Fruit fly (Drosophila melanogaster) whole organism, prepupa: ENCODE data around the gene CG14013.

Experiments
- Blimp-1 ChIP-seq: fragments of 200-800 bp; sonication (Bioruptor generic); optimal IDR thresholded peaks from 3 replicates; lab custom pipeline; 2017; ENCODE audit warnings: missing biosample characterization, missing genetic modification characterization, mild to moderate bottlenecking, moderate library complexity, missing genetic modification reagents
- CG10631 ChIP-seq: fragments of 200-800 bp; sonication (Bioruptor generic); optimal IDR thresholded peaks from 2 replicates; lab custom pipeline; 2016; ENCODE audit warnings: missing biosample characterization, missing genetic modification characterization
- CG10669 ChIP-seq: fragments of 200-800 bp; sonication (Bioruptor generic); optimal IDR thresholded peaks from 3 replicates; lab custom pipeline; 2018; ENCODE audit warnings: missing biosample characterization, mild to moderate bottlenecking, missing genetic modification characterization, moderate library complexity
- CG11294 ChIP-seq: fragments of 200-800 bp; sonication (Bioruptor generic); IDR thresholded peaks from 2 replicates; pipeline ENCODE4 v1.3.6; 2022; ENCODE audit warnings: missing biosample characterization, missing genetic modification characterization
- CG11902 ChIP-seq: fragments of 200-800 bp; sonication (Bioruptor generic); optimal IDR thresholded peaks from 3 replicates; lab custom pipeline; 2016; ENCODE audit warnings: missing biosample characterization, missing genetic modification characterization
- CG15336 ChIP-seq: fragments of 200-800 bp; sonication (Bioruptor generic); IDR thresholded peaks from 2 replicates; pipeline ENCODE4 v1.3.6; 2022; ENCODE audit warnings: missing biosample characterization, missing genetic modification characterization
- CG1621 ChIP-seq: fragments of 200-800 bp; sonication (Bioruptor generic); optimal IDR thresholded peaks from 3 replicates; lab custom pipeline; 2018; ENCODE audit warnings: missing biosample characterization, mild to moderate bottlenecking, missing genetic modification characterization
- CG16779 ChIP-seq: fragments of 200-800 bp; sonication (Bioruptor generic); optimal IDR thresholded peaks from 3 replicates; lab custom pipeline; 2017; ENCODE audit warnings: missing biosample characterization, mild to moderate bottlenecking, missing genetic modification characterization
- CG3032 ChIP-seq: fragments of 200-800 bp; optimal IDR thresholded peaks from 2 replicates; lab custom pipeline; 2019; ENCODE audit warnings: missing biosample characterization, mild to moderate bottlenecking, missing genetic modification characterization, moderate library complexity
- CG31627 ChIP-seq: fragments of 200-800 bp; sonication (Bioruptor generic); optimal IDR thresholded peaks from 3 replicates; lab custom pipeline; 2016; ENCODE audit warnings: missing biosample characterization, missing genetic modification characterization
- CG32006 ChIP-seq: fragments of 200-800 bp; sonication (Bioruptor generic); optimal IDR thresholded peaks from 3 replicates; lab custom pipeline; 2017; ENCODE audit warnings: missing biosample characterization, mild to moderate bottlenecking, missing genetic modification characterization
- CG34406 ChIP-seq: fragments of 200-800 bp; sonication (Bioruptor generic); optimal IDR thresholded peaks from 3 replicates; lab custom pipeline; 2016; ENCODE audit warnings: missing biosample characterization, missing genetic modification characterization
- CG3919 ChIP-seq: fragments of 200-800 bp; sonication (Bioruptor generic); optimal IDR thresholded peaks from 3 replicates; lab custom pipeline; 2016; ENCODE audit warnings: missing biosample characterization, missing genetic modification characterization
- CG4318 ChIP-seq: fragments of 200-800 bp; sonication (Bioruptor generic); optimal IDR thresholded peaks from 3 replicates; lab custom pipeline; 2017; ENCODE audit warnings: missing biosample characterization, mild to moderate bottlenecking, missing genetic modification characterization
- CG6276 ChIP-seq: fragments of 200-800 bp; sonication (Bioruptor generic); optimal IDR thresholded peaks from 2 replicates; lab custom pipeline; 2017; ENCODE audit warnings: missing biosample characterization, mild to moderate bottlenecking, missing genetic modification characterization
- CG6792 ChIP-seq: fragments of 200-800 bp; sonication (Bioruptor generic); optimal IDR thresholded peaks from 3 replicates; lab custom pipeline; 2016; ENCODE audit warnings: missing biosample characterization, missing genetic modification characterization
- CG6808 ChIP-seq: fragments of 200-800 bp; sonication (Bioruptor generic); optimal IDR thresholded peaks from 3 replicates; lab custom pipeline; 2017; ENCODE audit warnings: missing biosample characterization, missing genetic modification characterization, mild to moderate bottlenecking, moderate library complexity, missing genetic modification reagents
- CG8119 ChIP-seq: fragments of 200-800 bp; sonication (Bioruptor generic); IDR thresholded peaks from 3 replicates; pipeline ENCODE4 v1.3.6; 2022; ENCODE audit warnings: missing biosample characterization, missing genetic modification characterization
- CG8319 ChIP-seq: fragments of 200-800 bp; sonication (Bioruptor generic); optimal IDR thresholded peaks from 3 replicates; lab custom pipeline; 2016; ENCODE audit warnings: missing biosample characterization, missing genetic modification characterization
- CG8632 ChIP-seq: fragments of 200-800 bp; sonication (Bioruptor generic); optimal IDR thresholded peaks from 3 replicates; lab custom pipeline; 2016; ENCODE audit warnings: missing biosample characterization, missing genetic modification characterization
- Eip75B ChIP-seq: fragments of 200-800 bp; sonication (Bioruptor generic); optimal IDR thresholded peaks from 3 replicates; lab custom pipeline; 2016; ENCODE audit warnings: missing biosample characterization, missing genetic modification characterization
- Eip78C ChIP-seq: fragments of 200-800 bp; sonication (Bioruptor generic); peaks from one replicate; lab custom pipeline; 2016; ENCODE audit warnings: missing biosample characterization, missing genetic modification characterization
- Ets96B ChIP-seq: fragments of 200-800 bp; optimal IDR thresholded peaks from 2 replicates; lab custom pipeline; 2019; ENCODE audit warnings: missing biosample characterization, mild to moderate bottlenecking, missing genetic modification characterization, moderate library complexity
- Gug ChIP-seq: fragments of 200-800 bp; sonication (Bioruptor generic); IDR thresholded peaks from 2 replicates; pipeline ENCODE4 v1.3.6; 2022; ENCODE audit warnings: missing biosample characterization, missing genetic modification characterization
- Hr38 ChIP-seq: sonication (Bioruptor generic); optimal IDR thresholded peaks from 2 replicates; lab custom pipeline; 2016; ENCODE audit warnings: missing biosample characterization, missing genetic modification characterization
- Hr39 ChIP-seq: fragments of 200-800 bp; sonication (Bioruptor generic); optimal IDR thresholded peaks from 2 replicates; lab custom pipeline; 2016; ENCODE audit warnings: missing biosample characterization, missing genetic modification characterization
- Hr4 ChIP-seq: fragments of 200-800 bp; sonication (Bioruptor generic); optimal IDR thresholded peaks from 3 replicates; lab custom pipeline; 2016; ENCODE audit warnings: missing biosample characterization, missing genetic modification characterization
- Lpt ChIP-seq: fragments of 200-800 bp; sonication (Bioruptor generic); optimal IDR thresholded peaks from 3 replicates; lab custom pipeline; 2016; ENCODE audit warnings: missing biosample characterization, missing genetic modification characterization
- Met ChIP-seq: fragments of 200-800 bp; sonication (Bioruptor generic); optimal IDR thresholded peaks from 3 replicates; lab custom pipeline; 2016; ENCODE audit warnings: missing biosample characterization, missing genetic modification characterization
- OdsH ChIP-seq: fragments of 200-800 bp; sonication (Bioruptor generic); optimal IDR thresholded peaks from 3 replicates; lab custom pipeline; 2016; ENCODE audit warnings: missing biosample characterization, missing genetic modification characterization
- Smox ChIP-seq: fragments of 200-800 bp; sonication (Bioruptor generic); optimal IDR thresholded peaks from 3 replicates; lab custom pipeline; 2016; ENCODE audit warnings: missing biosample characterization, missing genetic modification characterization
- Sox102F ChIP-seq: fragments of 200-800 bp; sonication (Bioruptor generic); optimal IDR thresholded peaks from 2 replicates; lab custom pipeline; 2016; ENCODE audit warnings: missing biosample characterization, mild to moderate bottlenecking, missing genetic modification characterization
- Sox14 ChIP-seq: fragments of 200-800 bp; sonication (Bioruptor generic); optimal IDR thresholded peaks from 3 replicates; lab custom pipeline; 2016; ENCODE audit warnings: missing biosample characterization, missing genetic modification characterization
- Sox15 ChIP-seq: fragments of 200-800 bp; sonication (Bioruptor generic); optimal IDR thresholded peaks from 3 replicates; lab custom pipeline; 2016; ENCODE audit warnings: missing biosample characterization, missing genetic modification characterization
- achi ChIP-seq: fragments of 200-800 bp; sonication (Bioruptor generic); optimal IDR thresholded peaks from 3 replicates; lab custom pipeline; 2016; ENCODE audit warnings: missing biosample characterization, missing genetic modification characterization
- acj6 ChIP-seq: fragments of 200-800 bp; sonication (Bioruptor generic); optimal IDR thresholded peaks from 3 replicates; lab custom pipeline; 2016; ENCODE audit warnings: missing biosample characterization, missing genetic modification characterization
- cyc ChIP-seq: fragments of 200-800 bp; sonication (Bioruptor generic); optimal IDR thresholded peaks from 3 replicates; lab custom pipeline; 2016; ENCODE audit warnings: missing biosample characterization, missing genetic modification characterization
- dac ChIP-seq: fragments of 200-800 bp; sonication (Bioruptor generic); optimal IDR thresholded peaks from 2 replicates; lab custom pipeline; 2017; ENCODE audit warnings: missing biosample characterization, mild to moderate bottlenecking, missing genetic modification characterization
- dsx ChIP-seq: fragments of 200-800 bp; optimal IDR thresholded peaks from 3 replicates; lab custom pipeline; 2019; ENCODE audit warnings: missing biosample characterization, mild to moderate bottlenecking, missing genetic modification characterization, moderate library complexity; ENCODE audit not compliant: poor library complexity, severe bottlenecking
- fd59A ChIP-seq: fragments of 200-800 bp; sonication (Bioruptor generic); optimal IDR thresholded peaks from 2 replicates; lab custom pipeline; 2017; ENCODE audit warnings: missing biosample characterization, mild to moderate bottlenecking, missing genetic modification characterization, missing genetic modification reagents
- fd85E ChIP-seq: fragments of 200-800 bp; sonication (Bioruptor generic); optimal IDR thresholded peaks from 3 replicates; lab custom pipeline; 2016; ENCODE audit warnings: missing biosample characterization, missing genetic modification characterization
- lz ChIP-seq: fragments of 200-800 bp; sonication (Bioruptor generic); optimal IDR thresholded peaks from 3 replicates; lab custom pipeline; 2016; ENCODE audit warnings: missing biosample characterization, missing genetic modification characterization
- net ChIP-seq: fragments of 200-800 bp; sonication (Bioruptor generic); optimal IDR thresholded peaks from 3 replicates; lab custom pipeline; 2016; ENCODE audit warnings: missing biosample characterization, missing genetic modification characterization
- pdm3 ChIP-seq: fragments of 200-800 bp; sonication (Bioruptor generic); optimal IDR thresholded peaks from 3 replicates; lab custom pipeline; 2016; ENCODE audit warnings: missing biosample characterization, missing genetic modification characterization
- salr ChIP-seq, 2 experiments: fragments of 200-800 bp; sonication (Bioruptor generic); optimal IDR thresholded peaks; 3 replicates each; lab custom pipeline; 2016 to 2018; ENCODE audit warnings: missing biosample characterization in 2 of 2, missing genetic modification characterization in 2 of 2, mild to moderate bottlenecking in 1 of 2
- spab ChIP-seq: fragments of 200-800 bp; sonication (Bioruptor generic); optimal IDR thresholded peaks from 2 replicates; lab custom pipeline; 2017; ENCODE audit warnings: missing biosample characterization, mild to moderate bottlenecking, missing genetic modification characterization, missing genetic modification reagents
- svp ChIP-seq: fragments of 200-800 bp; sonication (Bioruptor generic); peaks from one replicate; lab custom pipeline; 2016; ENCODE audit warnings: missing biosample characterization, missing genetic modification characterization
- topi ChIP-seq: fragments of 200-800 bp; sonication (Bioruptor generic); optimal IDR thresholded peaks from 3 replicates; lab custom pipeline; 2016; ENCODE audit warnings: missing biosample characterization, missing genetic modification characterization
- vri ChIP-seq: fragments of 200-800 bp; sonication (Bioruptor generic); optimal IDR thresholded peaks from 3 replicates; lab custom pipeline; 2016; ENCODE audit warnings: missing biosample characterization, mild to moderate bottlenecking, missing genetic modification characterization

Gene CG14013

DNA sequence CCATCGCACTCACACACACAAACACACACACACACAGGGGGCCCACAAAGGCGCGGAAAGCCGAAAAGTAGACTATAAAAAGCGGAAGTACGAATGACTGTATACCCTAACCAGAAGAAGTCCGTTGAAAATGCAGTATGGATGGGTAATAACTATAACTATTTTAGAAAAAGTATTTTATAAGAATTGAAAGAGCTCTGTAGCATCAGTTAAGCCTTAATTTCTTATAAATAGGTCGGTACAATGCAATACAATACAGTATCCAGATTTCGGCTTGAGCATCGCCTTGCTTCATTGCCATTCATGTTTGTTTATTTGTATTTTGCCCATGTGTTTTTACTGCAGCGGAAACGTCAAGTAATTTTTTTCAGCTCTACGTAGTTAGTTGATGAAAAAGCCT lies 15.9 kb upstream of the CG14013 start (continued):
- TF ChIP-seq Smox (GFP tag; lab: Kevin White, UChicago) (peak; percentile 37), CG31627 (GFP tag; lab: Kevin White, UChicago) (peak; percentile 56), CG4318 (GFP tag; lab: Kevin White, UChicago) (peak; percentile 33), CG16779 (tag; lab: Kevin White, UChicago) (no peak), Gug (0 out of 2 replicates have a peak, but pooled peaks have one; percentile 34), achi (GFP tag; lab: Kevin White, UChicago) (peak; percentile 31), salr (GFP tag; optimal IDR thresholded peaks at IDR 0.05; lab: Kevin White, UChicago) (peak in 1 of 2 experiments; percentile 26), pdm3 (GFP tag; lab: Kevin White, UChicago) (peak; percentile 32), CG34406 (GFP tag; lab: Kevin White, UChicago) (peak; percentile 12), Blimp-1 (GFP tag; lab: Kevin White, UChicago) (no peak), CG32006 (peak; percentile 57), Sox102F (GFP tag; lab: Kevin White, UChicago) (peak; percentile 39)

DNA sequence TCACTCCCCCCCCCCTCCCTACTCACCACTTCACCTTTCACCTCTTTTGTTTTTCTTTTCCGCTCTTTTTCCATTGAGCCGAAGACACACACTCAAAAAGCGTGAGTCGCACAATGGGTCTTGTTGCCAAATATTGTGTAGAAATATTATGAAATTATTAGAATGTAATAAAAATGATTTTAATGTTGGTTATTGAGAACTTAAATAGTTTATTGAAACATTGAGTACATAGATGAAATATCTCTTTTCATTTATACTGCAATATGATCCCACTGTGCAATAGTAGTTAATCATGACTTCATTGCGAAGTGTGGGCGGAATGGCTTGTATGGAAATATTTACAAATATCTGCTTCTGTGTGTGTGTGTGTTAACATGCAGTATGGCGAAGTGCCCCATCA lies 13.5 kb upstream of the CG14013 start:
- TF ChIP-seq Met: no peak
- peak; percentile 18 for TF ChIP-seq Sox15 (GFP tag; lab: Kevin White, UChicago)
- TF ChIP-seq CG11294 (GFP tag; lab: Robert Waterston, UW): peak; percentile 77
- peak; percentile 52 for TF ChIP-seq CG10631 (GFP tag; lab: Kevin White, UChicago)
- peak; percentile 58 for TF ChIP-seq Hr4
- TF ChIP-seq dsx (GFP tag; lab: Kevin White, UChicago): peak; percentile 42
- TF ChIP-seq spab: peak; percentile 44
- TF ChIP-seq CG6808 (GFP tag; lab: Kevin White, UChicago): peak; percentile 8
- TF ChIP-seq CG10669: peak; percentile 58
- no peak for TF ChIP-seq cyc (GFP tag; lab: Kevin White, UChicago)
- no peak for TF ChIP-seq CG11902 (GFP tag; lab: Kevin White, UChicago)
- TF ChIP-seq svp: peak; percentile 36
- peak; percentile 19 for TF ChIP-seq fd59A (GFP tag; lab: Kevin White, UChicago)
- TF ChIP-seq pdm3 (GFP tag; lab: Kevin White, UChicago): peak; percentile 43
- peak; percentile 15 for TF ChIP-seq net (GFP tag; lab: Kevin White, UChicago)
- TF ChIP-seq Eip78C (GFP tag; lab: Kevin White, UChicago): peak; percentile 72
- TF ChIP-seq CG8632 (GFP tag; lab: Kevin White, UChicago): peak; percentile 42
- TF ChIP-seq CG4318 (GFP tag; lab: Kevin White, UChicago): no peak
- no peak for TF ChIP-seq CG3032
- TF ChIP-seq Sox14 (GFP tag; lab: Kevin White, UChicago): peak; percentile 12
- peak; percentile 37 for TF ChIP-seq achi (GFP tag; lab: Kevin White, UChicago)
- TF ChIP-seq CG8319 (GFP tag; lab: Kevin White, UChicago): no peak
- no peak for TF ChIP-seq CG16779 (tag; lab: Kevin White, UChicago)
- peak; percentile 42 for TF ChIP-seq CG34406 (GFP tag; lab: Kevin White, UChicago)
- peak; percentile 10 for TF ChIP-seq topi (GFP tag; lab: Kevin White, UChicago)
- no peak for TF ChIP-seq CG31627 (GFP tag; lab: Kevin White, UChicago)
- TF ChIP-seq acj6: peak; percentile 52
- no peak for TF ChIP-seq vri (GFP tag; lab: Kevin White, UChicago)
- TF ChIP-seq lz: no peak
- TF ChIP-seq dac (GFP tag; lab: Kevin White, UChicago): no peak
- peak; percentile 38 for TF ChIP-seq CG3919
- peak; percentile 35 for TF ChIP-seq CG6792
- TF ChIP-seq Eip75B (GFP tag; lab: Kevin White, UChicago): peak; percentile 24
- TF ChIP-seq OdsH (GFP tag; lab: Kevin White, UChicago): peak; percentile 46
- no peak for TF ChIP-seq Hr39
- TF ChIP-seq CG1621 (tag; lab: Kevin White, UChicago): peak; percentile 41
- no peak for TF ChIP-seq Smox (GFP tag; lab: Kevin White, UChicago)
- peak; percentile 88 for TF ChIP-seq CG15336 (GFP tag; lab: Robert Waterston, UW)
- no peak for TF ChIP-seq Hr38 (GFP tag; lab: Kevin White, UChicago)
- peak; percentile 88 for TF ChIP-seq CG8119
- no peak for TF ChIP-seq fd85E
- peak; percentile 60 for TF ChIP-seq Lpt (GFP tag; lab: Kevin White, UChicago)
- TF ChIP-seq salr (GFP tag; optimal IDR thresholded peaks at IDR 0.05; lab: Kevin White, UChicago): peak; percentile 12 to 48
- peak; percentile 68 for TF ChIP-seq Ets96B (tag; lab: Kevin White, UChicago)
- peak; percentile 50 for TF ChIP-seq CG6276 (GFP tag; lab: Kevin White, UChicago)
